Worm (Caenorhabditis elegans) whole organism, mixed stage, embryonic: ENCODE data around the gene mrpl-1.

ENCODE experiments used
- ceh-83 ChIP-seq: fragments of 200-800 bp; sonication (Bioruptor generic); optimal IDR thresholded peaks from 2 replicates; lab custom pipeline; 2018; ENCODE audit warnings: mild to moderate bottlenecking, missing genetic modification characterization, missing compliant biosample characterization
- ham-2 ChIP-seq: fragments of 200-800 bp; sonication (Bioruptor generic); optimal IDR thresholded peaks from 2 replicates; lab custom pipeline; 2018; ENCODE audit warnings: mild to moderate bottlenecking, missing genetic modification characterization, missing compliant biosample characterization
- lin-32 ChIP-seq: fragments of 200-800 bp; sonication (Bioruptor generic); optimal IDR thresholded peaks from 2 replicates; lab custom pipeline; 2018; ENCODE audit warnings: mild to moderate bottlenecking, missing genetic modification characterization, missing compliant biosample characterization
- lsy-2 ChIP-seq: fragments of 150-350 bp; optimal IDR thresholded peaks from 2 replicates; lab custom pipeline; 2014; ENCODE audit warnings: missing biosample characterization, missing genetic modification characterization
- nhr-76 ChIP-seq: sonication (generic microtip); optimal IDR thresholded peaks from 2 replicates; lab custom pipeline; 2017; ENCODE audit warnings: missing biosample characterization, missing genetic modification characterization
- pha-4 ChIP-seq: fragments of 150-350 bp; optimal IDR thresholded peaks from 2 replicates; lab custom pipeline; 2018; ENCODE audit warnings: missing biosample characterization, missing genetic modification reagents, missing genetic modification characterization
- snpc-4 ChIP-seq: fragments of 150-350 bp; optimal IDR thresholded peaks from 2 replicates; lab custom pipeline; 2014; ENCODE audit warnings: missing biosample characterization, missing genetic modification characterization
- tbx-8 ChIP-seq: fragments of 200-800 bp; sonication (Bioruptor generic); optimal IDR thresholded peaks from 2 replicates; lab custom pipeline; 2018; ENCODE audit warnings: mild to moderate bottlenecking, missing genetic modification characterization, moderate library complexity, missing compliant biosample characterization

- TF ChIP-seq tbx-8 (GFP tag; lab: Kevin White, UChicago) (no peak), pha-4 (tag; lab: Kevin White, UChicago) (no peak), ceh-83 (GFP tag; lab: Kevin White, UChicago) (no peak), nhr-76 (tag; lab: Kevin White, UChicago) (no peak), ham-2 (GFP tag; lab: Kevin White, UChicago) (no peak), lsy-2 (tag; lab: Kevin White, UChicago) (no peak), snpc-4 (tag; lab: Kevin White, UChicago) (no peak), lin-32 (no peak)
Observed at ce11 chrIV:7722806-7723205, 13.3 kb upstream of the mrpl-1 start, which contains the start of gene C50F7.6.
